Fruit fly (Drosophila melanogaster): Measurements from ENCODE around the gene Amt.

DNA sequence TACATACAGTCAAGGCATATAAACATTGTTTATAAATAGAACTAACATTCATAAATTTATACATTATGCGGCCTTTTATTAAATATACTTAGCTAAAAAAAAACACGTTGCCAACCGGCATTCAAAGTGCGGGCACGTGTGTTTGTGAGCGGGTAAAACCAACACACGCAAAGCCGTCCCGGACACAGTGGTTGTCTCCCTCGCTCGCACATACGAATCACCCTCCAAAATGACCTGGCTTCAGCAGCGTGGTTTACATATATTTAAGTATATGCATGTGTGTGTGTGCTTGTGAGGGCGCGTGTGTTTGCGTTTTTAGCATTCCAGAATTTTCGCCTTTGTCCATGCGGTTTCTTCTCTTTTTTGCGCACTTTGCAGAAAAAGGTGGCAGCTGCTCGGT, 5.5 kb downstream of the Amt start:
- no peak for TF ChIP-seq CG8478 (optimal IDR thresholded peaks at IDR 0.05)
- no peak for TF ChIP-seq CTCF (optimal IDR thresholded peaks at IDR 0.05)
